Worm (Caenorhabditis elegans) whole organism, L4 larva: ENCODE measurements around the gene C56C10.7.
A peak's percentile ranks its signal among the peaks of the same experiment; 100 is the strongest.

ENCODE experiments used
- D1046.2 ChIP-seq: fragments of 200-800 bp; sonication (Bioruptor generic); IDR thresholded peaks from 2 replicates; pipeline ENCODE4 v1.3.6; 2022; ENCODE audit warnings: missing genetic modification characterization, missing compliant biosample characterization
- F49E8.2 ChIP-seq: sonication (generic microtip); optimal IDR thresholded peaks from 2 replicates; lab custom pipeline; 2016; ENCODE audit warnings: missing compliant biosample characterization, mild to moderate bottlenecking, missing genetic modification characterization, borderline replicate concordance
- T20F7.1 ChIP-seq: fragments of 200-800 bp; sonication (Bioruptor generic); optimal IDR thresholded peaks from 2 replicates; lab custom pipeline; 2018; ENCODE audit warnings: mild to moderate bottlenecking, missing genetic modification characterization, missing compliant biosample characterization
- ZK546.5 ChIP-seq, 2 experiments: sonication (generic microtip); optimal IDR thresholded peaks; 2 replicates each; lab custom pipeline; 2017; ENCODE audit warnings: missing biosample characterization in 2 of 2, missing genetic modification characterization in 2 of 2
- aly-2 ChIP-seq: sonication (generic microtip); optimal IDR thresholded peaks from 2 replicates; lab custom pipeline; 2018; ENCODE audit warnings: missing biosample characterization, missing genetic modification characterization
- ceh-28 ChIP-seq: fragments of 150-350 bp; optimal IDR thresholded peaks from 2 replicates; lab custom pipeline; 2014; ENCODE audit warnings: missing biosample characterization, missing genetic modification reagents, missing genetic modification characterization
- ceh-82 ChIP-seq: sonication (generic microtip); optimal IDR thresholded peaks from 2 replicates; lab custom pipeline; 2017; ENCODE audit warnings: missing biosample characterization, missing genetic modification characterization
- ces-1 ChIP-seq: fragments of 150-350 bp; sonication (generic microtip); optimal IDR thresholded peaks from 4 replicates; lab custom pipeline; 2014; ENCODE audit warnings: missing biosample characterization, missing genetic modification reagents, missing genetic modification characterization
- cey-2 ChIP-seq: sonication (generic microtip); optimal IDR thresholded peaks from 3 replicates; lab custom pipeline; 2017; ENCODE audit warnings: missing genetic modification characterization, mild to moderate bottlenecking, missing compliant biosample characterization, antibody characterized with exemption, borderline replicate concordance; ENCODE audit not compliant: insufficient read depth
- daf-16 ChIP-seq, 3 experiments: sonication (generic microtip); optimal IDR thresholded peaks; 2 replicates each; lab custom pipeline; 2016 to 2017; ENCODE audit warnings: missing genetic modification characterization in 3 of 3, missing genetic modification reagents in 3 of 3, mild to moderate bottlenecking in 2 of 3, missing compliant biosample characterization in 2 of 3, missing biosample characterization in 1 of 3, moderate library complexity in 1 of 3
- daf-19 ChIP-seq: fragments of 200-800 bp; sonication (Bioruptor generic); conservative IDR thresholded peaks from 2 replicates; pipeline ENCODE4 v1.3.6; 2022; ENCODE audit warnings: missing genetic modification characterization, missing compliant biosample characterization
- dmd-8 ChIP-seq: fragments of 200-800 bp; sonication (Bioruptor generic); IDR thresholded peaks from 2 replicates; pipeline ENCODE4 v1.3.6; 2022; ENCODE audit warnings: missing genetic modification characterization, missing compliant biosample characterization
- dmd-9 ChIP-seq: fragments of 200-800 bp; sonication (Bioruptor generic); IDR thresholded peaks from 2 replicates; pipeline ENCODE4 v1.3.6; 2022; ENCODE audit warnings: missing genetic modification reagents, missing genetic modification characterization, missing compliant biosample characterization
- dpl-1 ChIP-seq: fragments of 150-350 bp; optimal IDR thresholded peaks from 2 replicates; lab custom pipeline; 2014; ENCODE audit warnings: missing biosample characterization, missing genetic modification reagents, missing genetic modification characterization
- egl-27 ChIP-seq: sonication (generic microtip); optimal IDR thresholded peaks from 3 replicates; lab custom pipeline; 2017; ENCODE audit warnings: missing biosample characterization, missing genetic modification reagents, missing genetic modification characterization
- fos-1 ChIP-seq: fragments of 150-350 bp; optimal IDR thresholded peaks from 2 replicates; lab custom pipeline; 2014; ENCODE audit warnings: missing biosample characterization, missing genetic modification characterization
- hif-1 ChIP-seq, 2 experiments: sonication (generic microtip); optimal IDR thresholded peaks; 2 replicates each; lab custom pipeline; 2016 to 2017; ENCODE audit warnings: missing compliant biosample characterization in 2 of 2, missing genetic modification characterization in 2 of 2, missing genetic modification reagents in 2 of 2, missing genotype in 2 of 2, mild to moderate bottlenecking in 1 of 2
- hlh-30 ChIP-seq: sonication (generic microtip); optimal IDR thresholded peaks from 2 replicates; lab custom pipeline; 2017; ENCODE audit warnings: antibody characterized with exemption, mild to moderate bottlenecking, missing genetic modification characterization, missing compliant biosample characterization; ENCODE audit not compliant: insufficient read depth
- jun-1 ChIP-seq: fragments of 150-350 bp; optimal IDR thresholded peaks from 2 replicates; lab custom pipeline; 2014; ENCODE audit warnings: missing biosample characterization, missing genetic modification reagents, missing genetic modification characterization
- lin-29 ChIP-seq: fragments of 200-800 bp; sonication (Bioruptor generic); IDR thresholded peaks from 2 replicates; pipeline ENCODE4 v1.3.6; 2022; ENCODE audit warnings: missing genetic modification reagents, missing genetic modification characterization, missing compliant biosample characterization
- lin-39 ChIP-seq: fragments of 150-350 bp; optimal IDR thresholded peaks from 2 replicates; lab custom pipeline; 2014; ENCODE audit warnings: missing biosample characterization, missing genetic modification reagents, missing genetic modification characterization
- lir-3 ChIP-seq: sonication (generic microtip); optimal IDR thresholded peaks from 2 replicates; lab custom pipeline; 2016; ENCODE audit warnings: mild to moderate bottlenecking, missing genetic modification characterization, missing compliant biosample characterization
- madf-5 ChIP-seq, 2 experiments: fragments of 200-800 bp; sonication (Bioruptor generic); IDR thresholded peaks; 2 replicates each; pipeline ENCODE4 v1.3.6; 2022; ENCODE audit warnings: missing compliant biosample characterization in 2 of 2, missing genetic modification characterization in 2 of 2
- mdl-1 ChIP-seq, 2 experiments: fragments of 150-350 bp in 1 of 2; sonication (generic microtip) in 1 of 2; optimal IDR thresholded peaks; 2 replicates each; lab custom pipeline; 2014 to 2017; ENCODE audit warnings: missing biosample characterization in 2 of 2, missing genetic modification characterization in 2 of 2
- mep-1 ChIP-seq: fragments of 150-350 bp; sonication (generic microtip); optimal IDR thresholded peaks from 3 replicates; lab custom pipeline; 2014; ENCODE audit warnings: missing biosample characterization, missing genetic modification characterization
- mes-2 ChIP-seq: sonication (generic microtip); optimal IDR thresholded peaks from 2 replicates; lab custom pipeline; 2016; ENCODE audit warnings: missing genotype, mild to moderate bottlenecking, missing genetic modification characterization, missing compliant biosample characterization; ENCODE audit not compliant: poor library complexity, severe bottlenecking
- nhr-102 ChIP-seq: sonication (generic microtip); optimal IDR thresholded peaks from 2 replicates; lab custom pipeline; 2016; ENCODE audit warnings: mild to moderate bottlenecking, missing genetic modification characterization, moderate library complexity, missing compliant biosample characterization
- nhr-111 ChIP-seq: fragments of 200-800 bp; sonication (Bioruptor generic); optimal IDR thresholded peaks from 2 replicates; lab custom pipeline; 2018; ENCODE audit warnings: mild to moderate bottlenecking, missing genetic modification characterization, missing compliant biosample characterization
- nhr-237 ChIP-seq: sonication (generic microtip); optimal IDR thresholded peaks from 2 replicates; lab custom pipeline; 2017; ENCODE audit warnings: missing biosample characterization, missing genetic modification characterization
- nhr-25 ChIP-seq: sonication (generic microtip); optimal IDR thresholded peaks from 2 replicates; lab custom pipeline; 2017; ENCODE audit warnings: missing genetic modification characterization, mild to moderate bottlenecking, missing compliant biosample characterization, antibody characterized with exemption, moderate library complexity, borderline replicate concordance; ENCODE audit not compliant: insufficient read depth
- nhr-41 ChIP-seq: fragments of 200-800 bp; sonication (Bioruptor generic); IDR thresholded peaks from 2 replicates; pipeline ENCODE4 v1.3.6; 2022; ENCODE audit warnings: missing genetic modification reagents, missing genetic modification characterization, missing compliant biosample characterization
- nhr-42 ChIP-seq: fragments of 200-800 bp; sonication (Bioruptor generic); IDR thresholded peaks from 2 replicates; pipeline ENCODE4 v1.3.6; 2022; ENCODE audit warnings: missing genetic modification characterization, missing compliant biosample characterization
- nhr-48 ChIP-seq: sonication (generic microtip); optimal IDR thresholded peaks from 2 replicates; lab custom pipeline; 2016; ENCODE audit warnings: mild to moderate bottlenecking, missing genetic modification characterization, missing compliant biosample characterization
- nhr-76 ChIP-seq: fragments of 150-350 bp; optimal IDR thresholded peaks from 2 replicates; lab custom pipeline; 2014; ENCODE audit warnings: missing biosample characterization, missing genetic modification characterization
- nhr-77 ChIP-seq: fragments of 150-350 bp; optimal IDR thresholded peaks from 2 replicates; lab custom pipeline; 2014; ENCODE audit warnings: missing biosample characterization, missing genetic modification characterization
- pha-4 ChIP-seq, 2 experiments: fragments of 150-350 bp in 1 of 2; fragments of 200-800 bp in 1 of 2; sonication (Bioruptor generic) in 1 of 2; IDR thresholded peaks in 1 of 2; optimal IDR thresholded peaks in 1 of 2; 2 replicates each; pipeline versions ENCODE4 v1.3.6 to Lab custom; 2014 to 2022; ENCODE audit warnings: missing genetic modification characterization in 2 of 2, missing genetic modification reagents in 2 of 2, missing biosample characterization in 1 of 2, missing compliant biosample characterization in 1 of 2
- php-3 ChIP-seq: fragments of 200-800 bp; sonication (Bioruptor generic); IDR thresholded peaks from 2 replicates; pipeline ENCODE4 v1.3.6; 2022; ENCODE audit warnings: missing genetic modification reagents, missing genetic modification characterization, missing compliant biosample characterization
- pqm-1 ChIP-seq: sonication (generic microtip); optimal IDR thresholded peaks from 2 replicates; lab custom pipeline; 2017; ENCODE audit warnings: missing biosample characterization, missing genetic modification characterization
- saeg-2 ChIP-seq: fragments of 200-800 bp; sonication (Bioruptor generic); IDR thresholded peaks from 2 replicates; pipeline ENCODE4 v1.3.6; 2022; ENCODE audit warnings: missing genetic modification reagents, missing genetic modification characterization, missing compliant biosample characterization
- sdz-12 ChIP-seq: fragments of 200-800 bp; sonication (Bioruptor generic); optimal IDR thresholded peaks from 2 replicates; lab custom pipeline; 2018; ENCODE audit warnings: mild to moderate bottlenecking, missing genetic modification characterization, missing compliant biosample characterization
- skn-1 ChIP-seq: fragments of 150-350 bp; optimal IDR thresholded peaks from 2 replicates; lab custom pipeline; 2014; ENCODE audit warnings: missing biosample characterization, missing genetic modification characterization
- snpc-4 ChIP-seq: fragments of 150-350 bp; optimal IDR thresholded peaks from 2 replicates; lab custom pipeline; 2014; ENCODE audit warnings: missing biosample characterization, missing genetic modification characterization
- spr-1 ChIP-seq: sonication (generic microtip); optimal IDR thresholded peaks from 2 replicates; lab custom pipeline; 2016; ENCODE audit warnings: mild to moderate bottlenecking, missing genetic modification characterization, missing compliant biosample characterization
- spr-3 ChIP-seq: fragments of 200-800 bp; sonication (Bioruptor generic); optimal IDR thresholded peaks from 2 replicates; lab custom pipeline; 2018; ENCODE audit warnings: mild to moderate bottlenecking, missing genetic modification characterization, missing compliant biosample characterization
- tra-1 ChIP-seq: fragments of 200-800 bp; sonication (Bioruptor generic); IDR thresholded peaks from 2 replicates; pipeline ENCODE4 v1.3.6; 2022; ENCODE audit warnings: missing genetic modification reagents, missing genetic modification characterization, missing compliant biosample characterization
- unc-130 ChIP-seq: sonication (generic microtip); optimal IDR thresholded peaks from 2 replicates; lab custom pipeline; 2016; ENCODE audit warnings: missing genetic modification reagents, missing genetic modification characterization, missing compliant biosample characterization
- unc-39 ChIP-seq: sonication (generic microtip); optimal IDR thresholded peaks from 2 replicates; lab custom pipeline; 2017; ENCODE audit warnings: missing biosample characterization, missing genetic modification characterization
- unc-62 ChIP-seq, 3 experiments: fragments of 150-350 bp in 1 of 3; sonication (generic microtip); optimal IDR thresholded peaks in 2 of 3; peaks in 1 of 3; 1 replicate in 1 of 3; 2 replicates in 2 of 3; lab custom pipeline; 2014 to 2017; ENCODE audit warnings: missing biosample characterization in 3 of 3, missing genetic modification characterization in 3 of 3, missing genetic modification reagents in 3 of 3, missing genotype in 1 of 3
- ztf-7 ChIP-seq: fragments of 150-350 bp; optimal IDR thresholded peaks from 2 replicates; lab custom pipeline; 2014; ENCODE audit warnings: missing biosample characterization, missing genetic modification characterization

Gene C56C10.7

ce11 chrII:6565077-6565476, 22.3 kb downstream of the C56C10.7 start, which contains the start of gene mpz-3:
Gene mpz-3, minus strand, starts transcription at chrII:6565396.
- no peak for TF ChIP-seq skn-1 (tag; lab: Kevin White, UChicago)
- TF ChIP-seq nhr-48 (tag; lab: Kevin White, UChicago): peak; percentile 26
- TF ChIP-seq unc-62 (GFP tag; optimal IDR thresholded peaks at IDR 0.05 in 1 of 2; lab: Kevin White, UChicago): no peak
- no peak for TF ChIP-seq unc-62 (tag; optimal IDR thresholded peaks at IDR 0.05; lab: Kevin White, UChicago)
- no peak for TF ChIP-seq nhr-111 (GFP tag; lab: Kevin White, UChicago)
- no peak for TF ChIP-seq php-3 (GFP tag; lab: Robert Waterston, UW)
- no peak for TF ChIP-seq lir-3
- no peak for TF ChIP-seq jun-1 (tag; lab: Kevin White, UChicago)
- no peak for TF ChIP-seq dpl-1 (GFP tag; lab: Kevin White, UChicago)
- TF ChIP-seq nhr-76 (tag; lab: Kevin White, UChicago): no peak
- TF ChIP-seq snpc-4 (tag; lab: Kevin White, UChicago): no peak
- 0 out of 2 replicates have a peak, but pooled peaks have one; percentile 40 for TF ChIP-seq daf-19 (GFP tag; lab: Robert Waterston, UW)
- peak; percentile 68; the same call in 1 of the 2 replicates for TF ChIP-seq pha-4 (GFP tag; IDR thresholded peaks at IDR 0.05; lab: Robert Waterston, UW)
- TF ChIP-seq pha-4 (tag; optimal IDR thresholded peaks at IDR 0.05; lab: Kevin White, UChicago): no peak
- no peak for TF ChIP-seq sdz-12 (GFP tag; lab: Kevin White, UChicago)
- TF ChIP-seq spr-1 (tag; lab: Kevin White, UChicago): no peak
- no peak for TF ChIP-seq mes-2 (tag; lab: Kevin White, UChicago)
- TF ChIP-seq F49E8.2 (tag; lab: Kevin White, UChicago): no peak
- TF ChIP-seq mdl-1 (tag; optimal IDR thresholded peaks at IDR 0.05; lab: Kevin White, UChicago): peak in 1 of 2 experiments; percentile 32
- TF ChIP-seq aly-2 (tag; lab: Kevin White, UChicago): no peak
- TF ChIP-seq hlh-30 (tag; lab: Kevin White, UChicago): peak; percentile 26
- peak; percentile 34 for TF ChIP-seq ztf-7 (tag; lab: Kevin White, UChicago)
- no peak for TF ChIP-seq egl-27
- TF ChIP-seq nhr-77 (tag; lab: Kevin White, UChicago): peak; percentile 0
- TF ChIP-seq tra-1 (GFP tag; lab: Robert Waterston, UW): 0 out of 2 replicates have a peak, but pooled peaks have one; percentile 29
- peak; percentile 62 for TF ChIP-seq nhr-102 (tag; lab: Kevin White, UChicago)
- no peak for TF ChIP-seq fos-1 (tag; lab: Kevin White, UChicago)
- no peak for TF ChIP-seq D1046.2 (GFP tag; lab: Robert Waterston, UW)
- no peak for TF ChIP-seq pqm-1
- TF ChIP-seq unc-39 (tag; lab: Kevin White, UChicago): no peak
- no peak for TF ChIP-seq lin-29 (GFP tag; lab: Robert Waterston, UW)
- peak; percentile 22 for TF ChIP-seq T20F7.1 (GFP tag; lab: Kevin White, UChicago)
- TF ChIP-seq hif-1 (tag; optimal IDR thresholded peaks at IDR 0.05; lab: Kevin White, UChicago): no peak
- no peak for TF ChIP-seq ces-1
- TF ChIP-seq ceh-82: no peak
- peak in 1 of 2 experiments; percentile 42 for TF ChIP-seq daf-16 (GFP tag; optimal IDR thresholded peaks at IDR 0.05; lab: Kevin White, UChicago)
- peak; percentile 36 for TF ChIP-seq daf-16 (tag; optimal IDR thresholded peaks at IDR 0.05; lab: Kevin White, UChicago)
- TF ChIP-seq saeg-2 (GFP tag; lab: Robert Waterston, UW): no peak
- TF ChIP-seq mep-1 (tag; lab: Kevin White, UChicago): no peak
- no peak for TF ChIP-seq nhr-237 (tag; lab: Kevin White, UChicago)
- TF ChIP-seq nhr-41: peak; percentile 68; the same call in 1 of the 2 replicates
- TF ChIP-seq ZK546.5 (tag; optimal IDR thresholded peaks at IDR 0.05; lab: Kevin White, UChicago): no peak
- TF ChIP-seq dmd-9 (GFP tag; lab: Robert Waterston, UW): no peak
- TF ChIP-seq ceh-28 (tag; lab: Kevin White, UChicago): no peak
- no peak for TF ChIP-seq madf-5 (GFP tag; IDR thresholded peaks at IDR 0.05; lab: Robert Waterston, UW)
- no peak for TF ChIP-seq nhr-25 (tag; lab: Kevin White, UChicago)
- TF ChIP-seq spr-3 (GFP tag; lab: Kevin White, UChicago): no peak
- no peak for TF ChIP-seq lin-39 (tag; lab: Kevin White, UChicago)
- no peak; the same call in 1 of the 2 replicates for TF ChIP-seq nhr-42 (GFP tag; lab: Robert Waterston, UW)
- no peak for TF ChIP-seq dmd-8 (GFP tag; lab: Robert Waterston, UW)
- TF ChIP-seq unc-130 (GFP tag; lab: Kevin White, UChicago): peak; percentile 47
- TF ChIP-seq cey-2: no peak
